Fruit fly (Drosophila melanogaster) whole organism, embryonic: ENCODE results near the gene CG10348.

Source experiments
- Abd-B ChIP-seq: fragments of 200-800 bp; sonication (Bioruptor generic); optimal IDR thresholded peaks from 2 replicates; lab custom pipeline; 2018; ENCODE audit warnings: missing biosample characterization, mild to moderate bottlenecking, missing genetic modification characterization, moderate library complexity
- CG12391 ChIP-seq: fragments of 200-800 bp; sonication (Bioruptor generic); optimal IDR thresholded peaks from 3 replicates; lab custom pipeline; 2018; ENCODE audit warnings: missing biosample characterization, mild to moderate bottlenecking, missing genetic modification characterization, moderate library complexity
- CG13287 ChIP-seq: fragments of 200-800 bp; sonication (Bioruptor generic); IDR thresholded peaks from 2 replicates; pipeline ENCODE4 v1.3.6; 2022; ENCODE audit warnings: missing biosample characterization, missing genetic modification characterization; ENCODE audit not compliant: partially characterized antibody
- CG14667 ChIP-seq: fragments of 200-800 bp; sonication (Bioruptor generic); IDR thresholded peaks from 2 replicates; pipeline ENCODE4 v1.3.6; 2022; ENCODE audit warnings: missing biosample characterization, missing genetic modification characterization
- CG14710 ChIP-seq: fragments of 200-800 bp; sonication (Bioruptor generic); optimal IDR thresholded peaks from 3 replicates; lab custom pipeline; 2019; ENCODE audit warnings: missing biosample characterization, mild to moderate bottlenecking, missing genetic modification characterization, moderate library complexity
- CG15514 ChIP-seq: fragments of 200-800 bp; sonication (Bioruptor generic); optimal IDR thresholded peaks from 3 replicates; lab custom pipeline; 2017; ENCODE audit warnings: missing biosample characterization, missing genetic modification characterization, mild to moderate bottlenecking, moderate library complexity, missing genetic modification reagents
- CG15696 ChIP-seq: fragments of 200-800 bp; sonication (Bioruptor generic); optimal IDR thresholded peaks from 2 replicates; lab custom pipeline; 2019; ENCODE audit warnings: missing biosample characterization, mild to moderate bottlenecking, missing genetic modification characterization, moderate library complexity
- CG1603 ChIP-seq: fragments of 200-800 bp; sonication (Bioruptor generic); optimal IDR thresholded peaks from 2 replicates; lab custom pipeline; 2019; ENCODE audit warnings: missing biosample characterization, mild to moderate bottlenecking, missing genetic modification characterization, moderate library complexity
- CG17912 ChIP-seq: fragments of 200-800 bp; sonication (Bioruptor generic); optimal IDR thresholded peaks from 2 replicates; lab custom pipeline; 2018; ENCODE audit warnings: missing biosample characterization, mild to moderate bottlenecking, missing genetic modification characterization
- CG2678 ChIP-seq: fragments of 200-800 bp; sonication (Bioruptor generic); optimal IDR thresholded peaks from 3 replicates; lab custom pipeline; 2019; ENCODE audit warnings: missing biosample characterization, mild to moderate bottlenecking, missing genetic modification characterization, moderate library complexity
- CG3163 ChIP-seq: fragments of 200-800 bp; sonication (Bioruptor generic); optimal IDR thresholded peaks from 3 replicates; lab custom pipeline; 2016; ENCODE audit warnings: missing biosample characterization, missing genetic modification characterization
- CG3847 ChIP-seq: fragments of 200-800 bp; sonication (Bioruptor generic); IDR thresholded peaks from 2 replicates; pipeline ENCODE4 v1.3.6; 2022; ENCODE audit warnings: missing biosample characterization, missing genetic modification characterization
- CG42726 ChIP-seq: fragments of 200-800 bp; sonication (Bioruptor generic); IDR thresholded peaks from 2 replicates; pipeline ENCODE4 v1.3.6; 2022; ENCODE audit warnings: missing biosample characterization, missing genetic modification characterization; ENCODE audit not compliant: partially characterized antibody
- CG4617 ChIP-seq: fragments of 200-800 bp; sonication (Bioruptor generic); optimal IDR thresholded peaks from 3 replicates; lab custom pipeline; 2016; ENCODE audit warnings: missing biosample characterization, missing genetic modification characterization, borderline replicate concordance
- CG5245 ChIP-seq: fragments of 200-800 bp; sonication (Bioruptor generic); optimal IDR thresholded peaks from 3 replicates; lab custom pipeline; 2016; ENCODE audit warnings: missing biosample characterization, missing genetic modification characterization
- CG6791 ChIP-seq: fragments of 200-800 bp; sonication (Bioruptor generic); IDR thresholded peaks from 3 replicates; pipeline ENCODE4 v1.3.6; 2022; ENCODE audit warnings: missing biosample characterization, missing genetic modification characterization; ENCODE audit not compliant: partially characterized antibody
- CG7786 ChIP-seq: fragments of 200-800 bp; sonication (Bioruptor generic); optimal IDR thresholded peaks from 2 replicates; lab custom pipeline; 2016; ENCODE audit warnings: missing biosample characterization, missing genetic modification characterization
- CG7839 ChIP-seq: fragments of 200-800 bp; sonication (Bioruptor generic); optimal IDR thresholded peaks from 3 replicates; lab custom pipeline; 2018; ENCODE audit warnings: missing biosample characterization, mild to moderate bottlenecking, missing genetic modification characterization, moderate library complexity
- CG9215 ChIP-seq: fragments of 200-800 bp; sonication (Bioruptor generic); IDR thresholded peaks from 2 replicates; pipeline ENCODE4 v1.3.6; 2022; ENCODE audit warnings: missing biosample characterization, missing genetic modification characterization
- CG9609 ChIP-seq: fragments of 200-800 bp; sonication (Bioruptor generic); optimal IDR thresholded peaks from 3 replicates; lab custom pipeline; 2016; ENCODE audit warnings: missing biosample characterization, missing genetic modification characterization
- Dip3 ChIP-seq: fragments of 200-800 bp; sonication (Bioruptor generic); optimal IDR thresholded peaks from 3 replicates; lab custom pipeline; 2016; ENCODE audit warnings: missing biosample characterization, missing genetic modification characterization
- Elba2 ChIP-seq: fragments of 200-800 bp; sonication (Bioruptor generic); optimal IDR thresholded peaks from 3 replicates; lab custom pipeline; 2016; ENCODE audit warnings: missing biosample characterization, missing genetic modification characterization
- HLH4C ChIP-seq: fragments of 200-800 bp; sonication (Bioruptor generic); IDR thresholded peaks from 3 replicates; pipeline ENCODE4 v1.3.6; 2022; ENCODE audit warnings: missing biosample characterization, missing genetic modification characterization; ENCODE audit not compliant: partially characterized antibody
- Myb ChIP-seq: fragments of 200-800 bp; sonication (Bioruptor generic); optimal IDR thresholded peaks from 2 replicates; lab custom pipeline; 2016; ENCODE audit warnings: missing biosample characterization, missing genetic modification characterization
- NC2β ChIP-seq: fragments of 200-800 bp; sonication (Bioruptor generic); optimal IDR thresholded peaks from 2 replicates; lab custom pipeline; 2016; ENCODE audit warnings: missing biosample characterization, missing genetic modification characterization
- NfI ChIP-seq: fragments of 200-800 bp; sonication (Bioruptor generic); optimal IDR thresholded peaks from 3 replicates; lab custom pipeline; 2018; ENCODE audit warnings: missing biosample characterization, mild to moderate bottlenecking, missing genetic modification characterization, moderate library complexity
- Scr ChIP-seq: fragments of 200-800 bp; sonication (Bioruptor generic); IDR thresholded peaks from 2 replicates; pipeline ENCODE4 v1.3.6; 2022; ENCODE audit warnings: missing biosample characterization, missing genetic modification characterization; ENCODE audit not compliant: partially characterized antibody
- Sin3A ChIP-seq: fragments of >200 bp; optimal IDR thresholded peaks from 2 replicates; lab custom pipeline; 2018
- Tbp ChIP-seq: fragments of >200 bp; optimal IDR thresholded peaks from 2 replicates; lab custom pipeline; 2018; ENCODE audit warnings: missing biosample characterization, missing genetic modification characterization
- YL-1 ChIP-seq: fragments of 200-800 bp; sonication (Bioruptor generic); optimal IDR thresholded peaks from 3 replicates; lab custom pipeline; 2017; ENCODE audit warnings: missing biosample characterization, mild to moderate bottlenecking, missing genetic modification characterization
- az2 ChIP-seq: fragments of 200-800 bp; sonication (Bioruptor generic); optimal IDR thresholded peaks from 3 replicates; lab custom pipeline; 2016; ENCODE audit warnings: missing biosample characterization, missing genetic modification characterization
- bowl ChIP-seq: fragments of 200-800 bp; sonication (Bioruptor generic); IDR thresholded peaks from 2 replicates; pipeline ENCODE4 v1.3.6; 2022; ENCODE audit warnings: missing biosample characterization, missing genetic modification characterization
- chif ChIP-seq, 2 experiments: fragments of 200-800 bp; sonication (Bioruptor generic); optimal IDR thresholded peaks; 3 replicates each; lab custom pipeline; 2016; ENCODE audit warnings: missing biosample characterization in 2 of 2, missing genetic modification characterization in 2 of 2
- dysf ChIP-seq: fragments of 200-800 bp; sonication (Bioruptor generic); IDR thresholded peaks from 3 replicates; pipeline ENCODE4 v1.3.6; 2022; ENCODE audit warnings: missing biosample characterization, missing genetic modification characterization
- fd3F ChIP-seq: fragments of 200-800 bp; sonication (Bioruptor generic); optimal IDR thresholded peaks from 2 replicates; lab custom pipeline; 2018; ENCODE audit warnings: missing biosample characterization, mild to moderate bottlenecking, missing genetic modification characterization, moderate library complexity
- fu2 ChIP-seq: fragments of 200-800 bp; sonication (Bioruptor generic); optimal IDR thresholded peaks from 2 replicates; lab custom pipeline; 2016; ENCODE audit warnings: missing biosample characterization, missing genetic modification characterization
- ind ChIP-seq: fragments of 200-800 bp; sonication (Bioruptor generic); optimal IDR thresholded peaks from 3 replicates; lab custom pipeline; 2016; ENCODE audit warnings: missing biosample characterization, missing genetic modification characterization
- inv ChIP-seq: fragments of 200-800 bp; sonication (Bioruptor generic); IDR thresholded peaks from 2 replicates; pipeline ENCODE4 v1.3.6; 2022; ENCODE audit warnings: missing biosample characterization, missing genetic modification characterization; ENCODE audit not compliant: partially characterized antibody
- jumu ChIP-seq: fragments of 200-800 bp; sonication (Bioruptor generic); optimal IDR thresholded peaks from 3 replicates; lab custom pipeline; 2016; ENCODE audit warnings: missing biosample characterization, missing genetic modification characterization
- luna ChIP-seq: fragments of 200-800 bp; sonication (Bioruptor generic); optimal IDR thresholded peaks from 2 replicates; lab custom pipeline; 2016; ENCODE audit warnings: missing biosample characterization, missing genetic modification characterization
- pho ChIP-seq: fragments of 200-800 bp; sonication (Bioruptor generic); optimal IDR thresholded peaks from 2 replicates; lab custom pipeline; 2016; ENCODE audit warnings: missing biosample characterization, missing genetic modification characterization
- psq ChIP-seq: fragments of 200-800 bp; sonication (Bioruptor generic); optimal IDR thresholded peaks from 2 replicates; lab custom pipeline; 2017; ENCODE audit warnings: missing biosample characterization, missing genetic modification characterization
- sens ChIP-seq: fragments of 200-800 bp; sonication (Bioruptor generic); peaks from one replicate; lab custom pipeline; 2016; ENCODE audit warnings: missing biosample characterization, missing genetic modification characterization
- slbo ChIP-seq: fragments of 200-800 bp; sonication (Bioruptor generic); IDR thresholded peaks from 2 replicates; pipeline ENCODE4 v1.3.6; 2022; ENCODE audit warnings: missing biosample characterization, missing genetic modification characterization
- stwl ChIP-seq: fragments of 200-800 bp; sonication (Bioruptor generic); optimal IDR thresholded peaks from 3 replicates; lab custom pipeline; 2018; ENCODE audit warnings: missing biosample characterization, mild to moderate bottlenecking, missing genetic modification characterization, moderate library complexity
- ttk ChIP-seq: fragments of 200-800 bp; sonication (Bioruptor generic); IDR thresholded peaks from 2 replicates; pipeline ENCODE4 v2.1.2; 2022; ENCODE audit warnings: missing biosample characterization, missing genetic modification characterization
- vnd ChIP-seq: fragments of 200-800 bp; sonication (Bioruptor generic); IDR thresholded peaks from 3 replicates; pipeline ENCODE4 v1.3.6; 2022; ENCODE audit warnings: missing biosample characterization, missing genetic modification characterization; ENCODE audit not compliant: partially characterized antibody
- vvl ChIP-seq: fragments of 200-800 bp; sonication (Bioruptor generic); IDR thresholded peaks from 2 replicates; pipeline ENCODE4 v1.3.6; 2022; ENCODE audit warnings: missing biosample characterization, missing genetic modification characterization
- zf30C ChIP-seq: fragments of 200-800 bp; sonication (Bioruptor generic); optimal IDR thresholded peaks from 3 replicates; lab custom pipeline; 2018; ENCODE audit warnings: missing biosample characterization, mild to moderate bottlenecking, missing genetic modification characterization

Gene CG10348

dm6 chr2L:18688646-18689296 is 43.6 kb downstream of the CG10348 start, which contains the start of gene msl-1 (continued):
- TF ChIP-seq CG9215 (GFP tag; lab: Robert Waterston, UW) (peak; percentile 25; the same call in 1 of the 2 replicates), CG5245 (GFP tag; lab: Kevin White, UChicago) (no peak), Sin3A (lab: Kevin White, UChicago) (peak; percentile 67), CG2678 (tag; lab: Kevin White, UChicago) (no peak), ttk (GFP tag; lab: Robert Waterston, UW) (peak; percentile 51; the same call in 1 of the 2 replicates), CG4617 (GFP tag; lab: Kevin White, UChicago) (peak; percentile 65), CG14710 (tag; lab: Kevin White, UChicago) (peak; percentile 16), fu2 (GFP tag; lab: Kevin White, UChicago) (peak; percentile 3), CG7839 (tag; lab: Kevin White, UChicago) (no peak), Myb (GFP tag; lab: Kevin White, UChicago) (peak; percentile 44), stwl (tag; lab: Kevin White, UChicago) (peak; percentile 51), CG14667 (0 out of 2 replicates have a peak, but pooled peaks have one; percentile 10), Tbp (GFP tag; lab: Kevin White, UChicago) (no peak), CG13287 (GFP tag; lab: Robert Waterston, UW) (peak; percentile 90), HLH4C (GFP tag; lab: Robert Waterston, UW) (peak; percentile 92), Abd-B (GFP tag; lab: Kevin White, UChicago) (no peak), psq (GFP tag; lab: Kevin White, UChicago) (no peak), CG3163 (GFP tag; lab: Kevin White, UChicago) (peak; percentile 42), YL-1 (GFP tag; lab: Kevin White, UChicago) (peak; percentile 65), CG15514 (GFP tag; lab: Kevin White, UChicago) (peak; percentile 77), chif (GFP tag; optimal IDR thresholded peaks at IDR 0.05; lab: Kevin White, UChicago) (peak; percentile 1 to 9), az2 (peak; percentile 21), pho (GFP tag; lab: Kevin White, UChicago) (peak; percentile 29), NfI (peak; percentile 40), CG3847 (GFP tag; lab: Robert Waterston, UW) (peak; percentile 73), vvl (GFP tag; lab: Robert Waterston, UW) (peak; percentile 48; the same call in 1 of the 2 replicates), Elba2 (GFP tag; lab: Kevin White, UChicago) (no peak), CG1603 (tag; lab: Kevin White, UChicago) (peak; percentile 75), CG7786 (GFP tag; lab: Kevin White, UChicago) (peak; percentile 58), CG9609 (GFP tag; lab: Kevin White, UChicago) (peak; percentile 20), Dip3 (GFP tag; lab: Kevin White, UChicago) (peak; percentile 5), vnd (GFP tag; lab: Robert Waterston, UW) (peak; percentile 92), luna (GFP tag; lab: Kevin White, UChicago) (no peak), ind (GFP tag; lab: Kevin White, UChicago) (peak; percentile 38), CG17912 (peak; percentile 45), bowl (GFP tag; lab: Robert Waterston, UW) (no peak), zf30C (GFP tag; lab: Kevin White, UChicago) (no peak), dysf (peak; percentile 25; the same call in 1 of the 3 replicates), fd3F (GFP tag; lab: Kevin White, UChicago) (no peak), CG12391 (tag; lab: Kevin White, UChicago) (peak; percentile 2), slbo (peak; percentile 79), CG42726 (GFP tag; lab: Robert Waterston, UW) (peak; percentile 99), CG6791 (GFP tag; lab: Robert Waterston, UW) (peak; percentile 98), CG15696 (tag; lab: Kevin White, UChicago) (no peak), Scr (GFP tag; lab: Robert Waterston, UW) (peak; percentile 93), NC2β (GFP tag; lab: Kevin White, UChicago) (peak; percentile 49), jumu (GFP tag; lab: Kevin White, UChicago) (peak; percentile 68), sens (GFP tag; lab: Kevin White, UChicago) (peak; percentile 34), inv (GFP tag; lab: Robert Waterston, UW) (peak; percentile 97)
